Worm (Caenorhabditis elegans) whole organism, L4 larva: ENCODE measurements around the gene ttbk-3.

Source experiments
- F49E8.2 ChIP-seq: sonication (generic microtip); optimal IDR thresholded peaks from 2 replicates; lab custom pipeline; 2016; ENCODE audit warnings: missing compliant biosample characterization, mild to moderate bottlenecking, missing genetic modification characterization, borderline replicate concordance
- T20F7.1 ChIP-seq: fragments of 200-800 bp; sonication (Bioruptor generic); optimal IDR thresholded peaks from 2 replicates; lab custom pipeline; 2018; ENCODE audit warnings: mild to moderate bottlenecking, missing genetic modification characterization, missing compliant biosample characterization
- ces-1 ChIP-seq: fragments of 150-350 bp; sonication (generic microtip); optimal IDR thresholded peaks from 4 replicates; lab custom pipeline; 2014; ENCODE audit warnings: missing biosample characterization, missing genetic modification reagents, missing genetic modification characterization
- daf-12 ChIP-seq: fragments of 150-350 bp; optimal IDR thresholded peaks from 2 replicates; lab custom pipeline; 2014; ENCODE audit warnings: missing biosample characterization, missing genetic modification reagents, missing genetic modification characterization
- duxl-1 ChIP-seq: sonication (generic microtip); optimal IDR thresholded peaks from 2 replicates; lab custom pipeline; 2016; ENCODE audit warnings: mild to moderate bottlenecking, missing genetic modification characterization, moderate library complexity, missing compliant biosample characterization; ENCODE audit not compliant: poor library complexity
- gei-8 ChIP-seq: fragments of 200-800 bp; sonication (Bioruptor generic); optimal IDR thresholded peaks from 2 replicates; lab custom pipeline; 2018; ENCODE audit warnings: mild to moderate bottlenecking, missing genetic modification characterization, missing compliant biosample characterization
- mes-2 ChIP-seq: sonication (generic microtip); optimal IDR thresholded peaks from 2 replicates; lab custom pipeline; 2016; ENCODE audit warnings: missing genotype, mild to moderate bottlenecking, missing genetic modification characterization, missing compliant biosample characterization; ENCODE audit not compliant: poor library complexity, severe bottlenecking
- nhr-102 ChIP-seq: sonication (generic microtip); optimal IDR thresholded peaks from 2 replicates; lab custom pipeline; 2016; ENCODE audit warnings: mild to moderate bottlenecking, missing genetic modification characterization, moderate library complexity, missing compliant biosample characterization
- pqm-1 ChIP-seq: sonication (generic microtip); optimal IDR thresholded peaks from 2 replicates; lab custom pipeline; 2017; ENCODE audit warnings: missing biosample characterization, missing genetic modification characterization
- unc-130 ChIP-seq: sonication (generic microtip); optimal IDR thresholded peaks from 2 replicates; lab custom pipeline; 2016; ENCODE audit warnings: missing genetic modification reagents, missing genetic modification characterization, missing compliant biosample characterization
- unc-62 ChIP-seq, 3 experiments: fragments of 150-350 bp in 1 of 3; sonication (generic microtip); optimal IDR thresholded peaks in 2 of 3; peaks in 1 of 3; 1 replicate in 1 of 3; 2 replicates in 2 of 3; lab custom pipeline; 2014 to 2017; ENCODE audit warnings: missing biosample characterization in 3 of 3, missing genetic modification characterization in 3 of 3, missing genetic modification reagents in 3 of 3, missing genotype in 1 of 3
- zag-1 ChIP-seq: fragments of 150-350 bp; optimal IDR thresholded peaks from 2 replicates; lab custom pipeline; 2014; ENCODE audit warnings: missing biosample characterization, missing genetic modification characterization

- TF ChIP-seq daf-12 (no peak), unc-130 (GFP tag; lab: Kevin White, UChicago) (no peak), gei-8 (no peak), ces-1 (GFP tag; lab: Kevin White, UChicago) (no peak), F49E8.2 (tag; lab: Kevin White, UChicago) (no peak), T20F7.1 (GFP tag; lab: Kevin White, UChicago) (no peak), pqm-1 (tag; lab: Kevin White, UChicago) (no peak), unc-62 (GFP tag; optimal IDR thresholded peaks at IDR 0.05 in 1 of 2; lab: Kevin White, UChicago) (no peak), unc-62 (tag; optimal IDR thresholded peaks at IDR 0.05; lab: Kevin White, UChicago) (no peak), nhr-102 (tag; lab: Kevin White, UChicago) (no peak), mes-2 (no peak), duxl-1 (no peak), zag-1 (tag; lab: Kevin White, UChicago) (no peak)
Measured at ce11 chrIV:9855712-9856111, 34.0 kb downstream of the ttbk-3 start, which contains the start of gene K07F5.12.
